Fruit fly (Drosophila melanogaster) whole organism, embryonic: Measurements from ENCODE around the gene CG8420.

Experiments
- Atf-2 ChIP-seq: fragments of 200-800 bp; sonication (Bioruptor generic); optimal IDR thresholded peaks from 2 replicates; lab custom pipeline; 2016; ENCODE audit warnings: missing biosample characterization, missing genetic modification characterization
- Awh ChIP-seq: fragments of 200-800 bp; sonication (Bioruptor generic); IDR thresholded peaks from 2 replicates; pipeline ENCODE4, ENCODE4 v1.3.6; 2022; ENCODE audit warnings: missing biosample characterization, missing genetic modification characterization
- BEAF-32 ChIP-seq: fragments of 200-800 bp; sonication (Bioruptor generic); optimal IDR thresholded peaks from 3 replicates; lab custom pipeline; 2017; ENCODE audit warnings: missing biosample characterization, missing genetic modification characterization, mild to moderate bottlenecking, moderate library complexity, missing genetic modification reagents
- Blimp-1 ChIP-seq: fragments of 200-800 bp; sonication (Bioruptor generic); optimal IDR thresholded peaks from 3 replicates; lab custom pipeline; 2018; ENCODE audit warnings: missing biosample characterization, missing genetic modification characterization, mild to moderate bottlenecking, moderate library complexity, missing genetic modification reagents
- CG10267 ChIP-seq: fragments of 200-800 bp; sonication (Bioruptor generic); optimal IDR thresholded peaks from 2 replicates; lab custom pipeline; 2018; ENCODE audit warnings: missing biosample characterization, mild to moderate bottlenecking, missing genetic modification characterization, moderate library complexity
- CG12391 ChIP-seq: fragments of 200-800 bp; sonication (Bioruptor generic); optimal IDR thresholded peaks from 3 replicates; lab custom pipeline; 2018; ENCODE audit warnings: missing biosample characterization, mild to moderate bottlenecking, missing genetic modification characterization, moderate library complexity
- CG12744 ChIP-seq: fragments of 200-800 bp; sonication (Bioruptor generic); optimal IDR thresholded peaks from 2 replicates; lab custom pipeline; 2016; ENCODE audit warnings: missing biosample characterization, missing genetic modification characterization
- CG13624 ChIP-seq: fragments of 200-800 bp; sonication (Bioruptor generic); optimal IDR thresholded peaks from 2 replicates; lab custom pipeline; 2016; ENCODE audit warnings: missing biosample characterization, missing genetic modification characterization
- CG14441 ChIP-seq: fragments of 200-800 bp; sonication (Bioruptor generic); IDR thresholded peaks from 2 replicates; pipeline ENCODE4 v1.3.6; 2022; ENCODE audit warnings: missing biosample characterization, missing genetic modification characterization
- CG15696 ChIP-seq: fragments of 200-800 bp; sonication (Bioruptor generic); optimal IDR thresholded peaks from 2 replicates; lab custom pipeline; 2019; ENCODE audit warnings: missing biosample characterization, mild to moderate bottlenecking, missing genetic modification characterization, moderate library complexity
- CG17186 ChIP-seq: fragments of 200-800 bp; sonication (Bioruptor generic); optimal IDR thresholded peaks from 3 replicates; lab custom pipeline; 2017; ENCODE audit warnings: missing biosample characterization, missing genetic modification reagents, missing genetic modification characterization
- CG17568 ChIP-seq: fragments of 200-800 bp; sonication (Bioruptor generic); optimal IDR thresholded peaks from 2 replicates; lab custom pipeline; 2018; ENCODE audit warnings: missing biosample characterization, mild to moderate bottlenecking, missing genetic modification characterization, moderate library complexity
- CG1792 ChIP-seq: fragments of 200-800 bp; sonication (Bioruptor generic); optimal IDR thresholded peaks from 2 replicates; lab custom pipeline; 2016; ENCODE audit warnings: missing biosample characterization, missing genetic modification characterization
- CG2116 ChIP-seq: fragments of 200-800 bp; sonication (Bioruptor generic); optimal IDR thresholded peaks from 3 replicates; lab custom pipeline; 2018; ENCODE audit warnings: missing biosample characterization, mild to moderate bottlenecking, missing genetic modification characterization
- CG2120 ChIP-seq: fragments of 200-800 bp; sonication (Bioruptor generic); optimal IDR thresholded peaks from 3 replicates; lab custom pipeline; 2016; ENCODE audit warnings: missing biosample characterization, missing genetic modification characterization
- CG2199 ChIP-seq: fragments of 200-800 bp; sonication (Bioruptor generic); IDR thresholded peaks from 3 replicates; pipeline ENCODE4 v1.3.6; 2022; ENCODE audit warnings: missing biosample characterization, missing genetic modification characterization
- CG2889 ChIP-seq: fragments of 200-800 bp; sonication (Bioruptor generic); IDR thresholded peaks from 3 replicates; pipeline ENCODE4 v1.3.6; 2022; ENCODE audit warnings: missing biosample characterization, missing genetic modification characterization
- CG3163 ChIP-seq: fragments of 200-800 bp; sonication (Bioruptor generic); optimal IDR thresholded peaks from 3 replicates; lab custom pipeline; 2016; ENCODE audit warnings: missing biosample characterization, missing genetic modification characterization
- CG32772 ChIP-seq: fragments of 200-800 bp; sonication (Bioruptor generic); IDR thresholded peaks from 2 replicates; pipeline ENCODE4 v1.3.6; 2022; ENCODE audit warnings: missing biosample characterization, missing genetic modification characterization
- CG3281 ChIP-seq: fragments of 200-800 bp; sonication (Bioruptor generic); optimal IDR thresholded peaks from 3 replicates; lab custom pipeline; 2017; ENCODE audit warnings: missing biosample characterization, mild to moderate bottlenecking, missing genetic modification characterization
- CG33557 ChIP-seq: fragments of 200-800 bp; sonication (Bioruptor generic); optimal IDR thresholded peaks from 2 replicates; lab custom pipeline; 2019; ENCODE audit warnings: missing biosample characterization, mild to moderate bottlenecking, missing genetic modification characterization, moderate library complexity
- CG4424 ChIP-seq: fragments of 200-800 bp; sonication (Bioruptor generic); optimal IDR thresholded peaks from 3 replicates; lab custom pipeline; 2016; ENCODE audit warnings: missing biosample characterization, missing genetic modification characterization
- CG6689 ChIP-seq: fragments of 200-800 bp; sonication (Bioruptor generic); IDR thresholded peaks from 2 replicates; pipeline ENCODE4 v1.3.6; 2022; ENCODE audit warnings: missing biosample characterization, missing genetic modification characterization
- CG6765 ChIP-seq: fragments of 200-800 bp; sonication (Bioruptor generic); optimal IDR thresholded peaks from 3 replicates; lab custom pipeline; 2017; ENCODE audit warnings: missing biosample characterization, mild to moderate bottlenecking, missing genetic modification characterization
- CG6791 ChIP-seq: fragments of 200-800 bp; sonication (Bioruptor generic); IDR thresholded peaks from 3 replicates; pipeline ENCODE4 v1.3.6; 2022; ENCODE audit warnings: missing biosample characterization, missing genetic modification characterization; ENCODE audit not compliant: partially characterized antibody
- CG7556 ChIP-seq: fragments of 200-800 bp; sonication (Bioruptor generic); optimal IDR thresholded peaks from 2 replicates; lab custom pipeline; 2017; ENCODE audit warnings: missing biosample characterization, mild to moderate bottlenecking, missing genetic modification characterization
- CG8290 ChIP-seq, 3 experiments: fragments of 200-800 bp; sonication (Bioruptor generic); optimal IDR thresholded peaks; 2 replicates each; lab custom pipeline; 2016 to 2019; ENCODE audit warnings: missing biosample characterization in 3 of 3, missing genetic modification characterization in 3 of 3, mild to moderate bottlenecking in 2 of 3, moderate library complexity in 1 of 3
- Fer2 ChIP-seq: fragments of 200-800 bp; sonication (Bioruptor generic); optimal IDR thresholded peaks from 2 replicates; lab custom pipeline; 2018; ENCODE audit warnings: missing biosample characterization, mild to moderate bottlenecking, missing genetic modification characterization, moderate library complexity
- Gsc ChIP-seq: fragments of 200-800 bp; sonication (Bioruptor generic); IDR thresholded peaks from 2 replicates; pipeline ENCODE4 v1.3.6; 2022; ENCODE audit warnings: missing biosample characterization, missing genetic modification characterization
- HHEX ChIP-seq: fragments of 200-800 bp; sonication (Bioruptor generic); optimal IDR thresholded peaks from 3 replicates; lab custom pipeline; 2017; ENCODE audit warnings: missing biosample characterization, mild to moderate bottlenecking, missing genetic modification characterization, missing genetic modification reagents
- MESR4 ChIP-seq: fragments of 200-800 bp; sonication (Bioruptor generic); optimal IDR thresholded peaks from 2 replicates; lab custom pipeline; 2018; ENCODE audit warnings: missing biosample characterization, mild to moderate bottlenecking, missing genetic modification characterization, moderate library complexity
- NK7.1 ChIP-seq: fragments of 200-800 bp; sonication (Bioruptor generic); optimal IDR thresholded peaks from 3 replicates; lab custom pipeline; 2016; ENCODE audit warnings: missing biosample characterization, missing genetic modification characterization
- YL-1 ChIP-seq: fragments of 200-800 bp; sonication (Bioruptor generic); optimal IDR thresholded peaks from 3 replicates; lab custom pipeline; 2017; ENCODE audit warnings: missing biosample characterization, mild to moderate bottlenecking, missing genetic modification characterization
- abd-A ChIP-seq: fragments of 200-800 bp; sonication (Bioruptor generic); optimal IDR thresholded peaks from 3 replicates; lab custom pipeline; 2019; ENCODE audit warnings: missing biosample characterization, mild to moderate bottlenecking, missing genetic modification characterization, moderate library complexity
- ase ChIP-seq: fragments of 200-800 bp; sonication (Bioruptor generic); IDR thresholded peaks from 3 replicates; pipeline ENCODE4 v1.3.6; 2022; ENCODE audit warnings: missing biosample characterization, missing genetic modification characterization
- crol ChIP-seq: fragments of 200-800 bp; sonication (Bioruptor generic); IDR thresholded peaks from 2 replicates; pipeline ENCODE4 v1.3.6; 2022; ENCODE audit warnings: missing biosample characterization, missing genetic modification characterization
- fd96Cb ChIP-seq: fragments of 200-800 bp; sonication (Bioruptor generic); optimal IDR thresholded peaks from 2 replicates; lab custom pipeline; 2018; ENCODE audit warnings: missing biosample characterization, mild to moderate bottlenecking, missing genetic modification characterization, moderate library complexity
- fru ChIP-seq: fragments of >200 bp; optimal IDR thresholded peaks from 2 replicates; lab custom pipeline; 2017
- gce ChIP-seq: fragments of 200-800 bp; sonication (Bioruptor generic); IDR thresholded peaks from 3 replicates; pipeline ENCODE4 v1.3.6; 2022; ENCODE audit warnings: missing biosample characterization, missing genetic modification characterization
- grau ChIP-seq: fragments of 200-800 bp; optimal IDR thresholded peaks from 3 replicates; lab custom pipeline; 2019; ENCODE audit warnings: missing biosample characterization, mild to moderate bottlenecking, missing genetic modification characterization, moderate library complexity
- gro ChIP-seq: fragments of 200-800 bp; sonication (Bioruptor generic); optimal IDR thresholded peaks from 2 replicates; lab custom pipeline; 2016; ENCODE audit warnings: missing biosample characterization, missing genetic modification characterization
- ind ChIP-seq: fragments of 200-800 bp; sonication (Bioruptor generic); optimal IDR thresholded peaks from 3 replicates; lab custom pipeline; 2016; ENCODE audit warnings: missing biosample characterization, missing genetic modification characterization
- lab ChIP-seq: fragments of 200-800 bp; sonication (Bioruptor generic); optimal IDR thresholded peaks from 3 replicates; lab custom pipeline; 2017; ENCODE audit warnings: missing biosample characterization, missing genetic modification characterization, mild to moderate bottlenecking, moderate library complexity, missing genetic modification reagents
- org-1 ChIP-seq: fragments of 200-800 bp; sonication (Bioruptor generic); optimal IDR thresholded peaks from 2 replicates; lab custom pipeline; 2017; ENCODE audit warnings: missing biosample characterization, missing genetic modification characterization
- phol ChIP-seq: fragments of 200-800 bp; sonication (Bioruptor generic); optimal IDR thresholded peaks from 3 replicates; lab custom pipeline; 2018; ENCODE audit warnings: missing biosample characterization, mild to moderate bottlenecking, missing genetic modification characterization, moderate library complexity
- pum ChIP-seq: fragments of 200-800 bp; sonication (Bioruptor generic); optimal IDR thresholded peaks from 2 replicates; lab custom pipeline; 2016; ENCODE audit warnings: missing biosample characterization, missing genetic modification characterization
- tgo ChIP-seq: fragments of 200-800 bp; sonication (Bioruptor generic); IDR thresholded peaks from 3 replicates; pipeline ENCODE4 v1.3.6; 2022; ENCODE audit warnings: missing biosample characterization, missing genetic modification characterization
- tll ChIP-seq, 2 experiments: fragments of 200-800 bp in 1 of 2; fragments of >200 bp in 1 of 2; sonication (Bioruptor generic) in 1 of 2; optimal IDR thresholded peaks; 2 replicates each; lab custom pipeline; 2017 to 2019; ENCODE audit warnings: missing biosample characterization in 2 of 2, missing genetic modification characterization in 2 of 2, mild to moderate bottlenecking in 1 of 2, moderate library complexity in 1 of 2
- trem ChIP-seq: fragments of 200-800 bp; optimal IDR thresholded peaks from 3 replicates; lab custom pipeline; 2019; ENCODE audit warnings: missing biosample characterization, mild to moderate bottlenecking, missing genetic modification characterization, moderate library complexity
- trh ChIP-seq: fragments of 200-800 bp; sonication (Bioruptor generic); optimal IDR thresholded peaks from 2 replicates; lab custom pipeline; 2016; ENCODE audit warnings: missing biosample characterization, missing genetic modification characterization
- usp ChIP-seq: fragments of >200 bp; optimal IDR thresholded peaks from 2 replicates; lab custom pipeline; 2017; ENCODE audit warnings: missing biosample characterization, missing genetic modification characterization

CG8420 gene

dm6 chr3R:9224807-9225206 lies 21.6 kb upstream of the CG8420 start (continued):
- TF ChIP-seq CG6791 (no peak), CG8290 (GFP tag; optimal IDR thresholded peaks at IDR 0.05; lab: Kevin White, UChicago) (no peak), CG8290 (tag; optimal IDR thresholded peaks at IDR 0.05; lab: Kevin White, UChicago) (peak in 1 of 2 experiments; percentile 40), CG7556 (GFP tag; lab: Kevin White, UChicago) (peak; percentile 64), usp (GFP tag; lab: Kevin White, UChicago) (no peak), CG14441 (GFP tag; lab: Robert Waterston, UW) (peak; percentile 77), CG6765 (GFP tag; lab: Kevin White, UChicago) (peak; percentile 4), YL-1 (GFP tag; lab: Kevin White, UChicago) (no peak), BEAF-32 (GFP tag; lab: Kevin White, UChicago) (no peak), phol (peak; percentile 69), CG17568 (peak; percentile 21), Fer2 (tag; lab: Kevin White, UChicago) (no peak), Gsc (GFP tag; lab: Robert Waterston, UW) (no peak), org-1 (GFP tag; lab: Kevin White, UChicago) (no peak), HHEX (GFP tag; lab: Kevin White, UChicago) (peak; percentile 52), CG32772 (GFP tag; lab: Robert Waterston, UW) (peak; percentile 64), CG3281 (GFP tag; lab: Kevin White, UChicago) (peak; percentile 65), tgo (GFP tag; lab: Robert Waterston, UW) (peak; percentile 80), pum (GFP tag; lab: Kevin White, UChicago) (peak; percentile 62), CG13624 (GFP tag; lab: Kevin White, UChicago) (peak; percentile 46), CG33557 (GFP tag; lab: Kevin White, UChicago) (no peak), CG2889 (GFP tag; lab: Robert Waterston, UW) (no peak), grau (peak; percentile 81), CG2199 (GFP tag; lab: Robert Waterston, UW) (no peak), gce (GFP tag; lab: Robert Waterston, UW) (no peak), CG6689 (GFP tag; lab: Robert Waterston, UW) (peak; percentile 84), CG12744 (GFP tag; lab: Kevin White, UChicago) (peak; percentile 12), CG3163 (GFP tag; lab: Kevin White, UChicago) (peak; percentile 19), CG2116 (GFP tag; lab: Kevin White, UChicago) (peak; percentile 26), CG1792 (GFP tag; lab: Kevin White, UChicago) (peak; percentile 26), trh (peak; percentile 19), ind (peak; percentile 79), fd96Cb (tag; lab: Kevin White, UChicago) (peak; percentile 82), lab (GFP tag; lab: Kevin White, UChicago) (peak; percentile 75), abd-A (tag; lab: Kevin White, UChicago) (no peak), trem (tag; lab: Kevin White, UChicago) (peak; percentile 61), MESR4 (GFP tag; lab: Kevin White, UChicago) (no peak), CG2120 (peak; percentile 73), crol (no peak), CG17186 (no peak), CG15696 (tag; lab: Kevin White, UChicago) (peak; percentile 14), CG4424 (GFP tag; lab: Kevin White, UChicago) (peak; percentile 82), fru (no peak), Awh (GFP tag; lab: Robert Waterston, UW) (peak; percentile 58; the same call in 1 of the 2 replicates), NK7.1 (GFP tag; lab: Kevin White, UChicago) (peak; percentile 16), Blimp-1 (GFP tag; lab: Kevin White, UChicago) (peak; percentile 80), CG10267 (tag; lab: Kevin White, UChicago) (peak; percentile 20), tll (GFP tag; optimal IDR thresholded peaks at IDR 0.05; lab: Kevin White, UChicago) (no peak), gro (GFP tag; lab: Kevin White, UChicago) (no peak), CG12391 (tag; lab: Kevin White, UChicago) (peak; percentile 54), ase (GFP tag; lab: Robert Waterston, UW) (0 out of 3 replicates have a peak, but pooled peaks have one; percentile 10), Atf-2 (GFP tag; lab: Kevin White, UChicago) (peak; percentile 52)
